Fruit fly (Drosophila melanogaster): ENCODE results near the gene CG15167.

Gene CG15167

dm6 chr2L:18698559-18699130 is 41.5 kb upstream of the CG15167 start, which contains the start of gene CG10341 (continued):
- TF ChIP-seq Sox102F (GFP tag; optimal IDR thresholded peaks at IDR 0.05): no peak
- no peak for TF ChIP-seq Bdp1 (GFP tag; optimal IDR thresholded peaks at IDR 0.05)
- TF ChIP-seq Hand (GFP tag; optimal IDR thresholded peaks at IDR 0.05): no peak
- TF ChIP-seq CG16813 (GFP tag; IDR thresholded peaks at IDR 0.05; ENCODE audit: partially characterized antibody): no peak
- TF ChIP-seq dmrt11E (tag; optimal IDR thresholded peaks at IDR 0.05): no peak
- TF ChIP-seq CG13287 (GFP tag; IDR thresholded peaks at IDR 0.05; ENCODE audit: partially characterized antibody): no peak; the same call in 1 of the 2 replicates
- no peak for TF ChIP-seq Oli (tag; optimal IDR thresholded peaks at IDR 0.05)
- no peak for TF ChIP-seq CG4282 (GFP tag; optimal IDR thresholded peaks at IDR 0.05)
- no peak for TF ChIP-seq H2.0 (GFP tag; IDR thresholded peaks at IDR 0.05)
- no peak for TF ChIP-seq CG6654 (GFP tag; optimal IDR thresholded peaks at IDR 0.05)
- peak; percentile 73 for TF ChIP-seq MBD-R2 (GFP tag; IDR thresholded peaks at IDR 0.05)
- no peak for TF ChIP-seq peb (GFP tag; IDR thresholded peaks at IDR 0.05)
- TF ChIP-seq toy (GFP tag; IDR thresholded peaks at IDR 0.05): no peak
- no peak for TF ChIP-seq Fer3 (tag; optimal IDR thresholded peaks at IDR 0.05)
- TF ChIP-seq tll (GFP tag; optimal IDR thresholded peaks at IDR 0.05): no peak
- peak; percentile 57; the same call in 1 of the 3 replicates for TF ChIP-seq CG34422 (GFP tag; IDR thresholded peaks at IDR 0.05)
- no peak for TF ChIP-seq sisA (GFP tag; IDR thresholded peaks at IDR 0.05)
- TF ChIP-seq ase (GFP tag; IDR thresholded peaks at IDR 0.05): no peak
- TF ChIP-seq CG17612 (GFP tag; IDR thresholded peaks at IDR 0.05): no peak
- TF ChIP-seq bowl (GFP tag; IDR thresholded peaks at IDR 0.05): no peak
- TF ChIP-seq CG9797 (GFP tag; optimal IDR thresholded peaks at IDR 0.05): no peak
- TF ChIP-seq CG8290 (GFP tag; optimal IDR thresholded peaks at IDR 0.05): no peak
- TF ChIP-seq CG8290 (tag; optimal IDR thresholded peaks at IDR 0.05): no peak
- no peak for TF ChIP-seq HLH3B (GFP tag; IDR thresholded peaks at IDR 0.05)
- TF ChIP-seq zen2 (GFP tag; IDR thresholded peaks at IDR 0.05; ENCODE audit: partially characterized antibody): no peak
- TF ChIP-seq Meics (GFP tag; optimal IDR thresholded peaks at IDR 0.05): no peak
- no peak for TF ChIP-seq CG31441 (GFP tag; IDR thresholded peaks at IDR 0.05)
- peak; percentile 88 for TF ChIP-seq E2f2 (GFP tag; IDR thresholded peaks at IDR 0.05)
- TF ChIP-seq CG15269 (tag; optimal IDR thresholded peaks at IDR 0.05): no peak
- TF ChIP-seq wor (GFP tag; IDR thresholded peaks at IDR 0.05): no peak
- no peak for TF ChIP-seq otp (GFP tag; IDR thresholded peaks at IDR 0.05)
- TF ChIP-seq CG10431 (GFP tag; optimal IDR thresholded peaks at IDR 0.05): no peak
- TF ChIP-seq chm (GFP tag; IDR thresholded peaks at IDR 0.05): no peak
- no peak for TF ChIP-seq CG42726 (GFP tag; IDR thresholded peaks at IDR 0.05; ENCODE audit: partially characterized antibody)
- no peak for TF ChIP-seq CG13296 (GFP tag; optimal IDR thresholded peaks at IDR 0.05)
- TF ChIP-seq Hr51 (GFP tag; optimal IDR thresholded peaks at IDR 0.05): no peak
- no peak for TF ChIP-seq CG11085 (GFP tag; IDR thresholded peaks at IDR 0.05)
- peak; percentile 52 for TF ChIP-seq sug (tag; optimal IDR thresholded peaks at IDR 0.05)
- TF ChIP-seq dm (GFP tag; optimal IDR thresholded peaks at IDR 0.05): peak; percentile 95
- TF ChIP-seq klu (GFP tag; IDR thresholded peaks at IDR 0.05): no peak
- TF ChIP-seq lbe (GFP tag; optimal IDR thresholded peaks at IDR 0.05): peak; percentile 20
- TF ChIP-seq CG2202 (tag; optimal IDR thresholded peaks at IDR 0.05): no peak
- no peak for TF ChIP-seq CG3726 (GFP tag; IDR thresholded peaks at IDR 0.05)
- no peak for TF ChIP-seq ken (GFP tag; IDR thresholded peaks at IDR 0.05)
- TF ChIP-seq MTF-1 (GFP tag; optimal IDR thresholded peaks at IDR 0.05; ENCODE audit: borderline replicate concordance): no peak
- TF ChIP-seq pnt (GFP tag; optimal IDR thresholded peaks at IDR 0.05): no peak
- TF ChIP-seq ci (GFP tag; IDR thresholded peaks at IDR 0.05): no peak
- no peak for TF ChIP-seq Atf3 (GFP tag; optimal IDR thresholded peaks at IDR 0.05)
- TF ChIP-seq CG13775 (GFP tag; optimal IDR thresholded peaks at IDR 0.05): no peak
- TF ChIP-seq sna (GFP tag; IDR thresholded peaks at IDR 0.05; ENCODE audit: partially characterized antibody): no peak
- TF ChIP-seq hbn (GFP tag; IDR thresholded peaks at IDR 0.05; ENCODE audit: partially characterized antibody): no peak
